Fruit fly (Drosophila melanogaster) whole organism, embryonic: Measurements from ENCODE around the gene CG8135.

Experiments used
- CG1024 ChIP-seq: fragments of 200-800 bp; sonication (Bioruptor generic); IDR thresholded peaks from 2 replicates; pipeline ENCODE4 v1.3.6; 2022; ENCODE audit warnings: missing biosample characterization, missing genetic modification characterization
- CG10267 ChIP-seq: fragments of 200-800 bp; sonication (Bioruptor generic); optimal IDR thresholded peaks from 2 replicates; lab custom pipeline; 2018; ENCODE audit warnings: missing biosample characterization, mild to moderate bottlenecking, missing genetic modification characterization, moderate library complexity
- CG10274 ChIP-seq: fragments of 200-800 bp; sonication (Bioruptor generic); optimal IDR thresholded peaks from 3 replicates; lab custom pipeline; 2017; ENCODE audit warnings: missing biosample characterization, mild to moderate bottlenecking, missing genetic modification characterization
- CG10543 ChIP-seq: fragments of 200-800 bp; sonication (Bioruptor generic); optimal IDR thresholded peaks from 3 replicates; lab custom pipeline; 2017; ENCODE audit warnings: missing biosample characterization, mild to moderate bottlenecking, missing genetic modification characterization, moderate library complexity
- CG12104 ChIP-seq: fragments of 200-800 bp; sonication (Bioruptor generic); optimal IDR thresholded peaks from 3 replicates; lab custom pipeline; 2016; ENCODE audit warnings: missing biosample characterization, missing genetic modification characterization
- CG12769 ChIP-seq: fragments of 200-800 bp; sonication (Bioruptor generic); optimal IDR thresholded peaks from 2 replicates; lab custom pipeline; 2019; ENCODE audit warnings: missing biosample characterization, mild to moderate bottlenecking, missing genetic modification characterization, moderate library complexity
- CG13123 ChIP-seq: fragments of 200-800 bp; sonication (Bioruptor generic); optimal IDR thresholded peaks from 2 replicates; lab custom pipeline; 2016; ENCODE audit warnings: missing biosample characterization, missing genetic modification characterization
- CG13894 ChIP-seq: fragments of 200-800 bp; sonication (Bioruptor generic); optimal IDR thresholded peaks from 3 replicates; lab custom pipeline; 2018; ENCODE audit warnings: missing biosample characterization, mild to moderate bottlenecking, missing genetic modification characterization, moderate library complexity
- CG15601 ChIP-seq: fragments of 200-800 bp; sonication (Bioruptor generic); optimal IDR thresholded peaks from 3 replicates; lab custom pipeline; 2019; ENCODE audit warnings: missing biosample characterization, mild to moderate bottlenecking, missing genetic modification characterization, moderate library complexity
- CG15696 ChIP-seq: fragments of 200-800 bp; sonication (Bioruptor generic); optimal IDR thresholded peaks from 2 replicates; lab custom pipeline; 2019; ENCODE audit warnings: missing biosample characterization, mild to moderate bottlenecking, missing genetic modification characterization, moderate library complexity
- CG1647 ChIP-seq: fragments of 200-800 bp; sonication (Bioruptor generic); optimal IDR thresholded peaks from 3 replicates; lab custom pipeline; 2016; ENCODE audit warnings: missing biosample characterization, missing genetic modification characterization
- CG17328 ChIP-seq: fragments of 200-800 bp; sonication (Bioruptor generic); IDR thresholded peaks from 2 replicates; pipeline ENCODE4 v1.3.6; 2022; ENCODE audit warnings: missing biosample characterization, missing genetic modification characterization
- CG17829 ChIP-seq: fragments of 200-800 bp; optimal IDR thresholded peaks from 2 replicates; lab custom pipeline; 2019; ENCODE audit warnings: missing biosample characterization, mild to moderate bottlenecking, missing genetic modification characterization, moderate library complexity
- CG2120 ChIP-seq: fragments of 200-800 bp; sonication (Bioruptor generic); optimal IDR thresholded peaks from 3 replicates; lab custom pipeline; 2016; ENCODE audit warnings: missing biosample characterization, missing genetic modification characterization
- CG2202 ChIP-seq: fragments of 200-800 bp; sonication (Bioruptor generic); optimal IDR thresholded peaks from 2 replicates; lab custom pipeline; 2018; ENCODE audit warnings: missing biosample characterization, mild to moderate bottlenecking, missing genetic modification characterization
- CG4404 ChIP-seq: fragments of 200-800 bp; sonication (Bioruptor generic); IDR thresholded peaks from 2 replicates; pipeline ENCODE4 v1.3.6; 2022; ENCODE audit warnings: missing biosample characterization, missing genetic modification characterization
- CG4820 ChIP-seq: fragments of 200-800 bp; sonication (Bioruptor generic); optimal IDR thresholded peaks from 3 replicates; lab custom pipeline; 2016; ENCODE audit warnings: missing biosample characterization, missing genetic modification characterization
- CG6254 ChIP-seq: fragments of 200-800 bp; sonication (Bioruptor generic); optimal IDR thresholded peaks from 3 replicates; lab custom pipeline; 2017; ENCODE audit warnings: mild to moderate bottlenecking, missing biosample characterization, missing genetic modification reagents, missing genetic modification characterization
- CG6765 ChIP-seq: fragments of 200-800 bp; sonication (Bioruptor generic); optimal IDR thresholded peaks from 3 replicates; lab custom pipeline; 2017; ENCODE audit warnings: missing biosample characterization, mild to moderate bottlenecking, missing genetic modification characterization
- CG6854 ChIP-seq: fragments of 200-800 bp; sonication (Bioruptor generic); optimal IDR thresholded peaks from 3 replicates; lab custom pipeline; 2017; ENCODE audit warnings: missing biosample characterization, mild to moderate bottlenecking, missing genetic modification characterization
- CG7745 ChIP-seq: fragments of 200-800 bp; sonication (Bioruptor generic); optimal IDR thresholded peaks from 2 replicates; lab custom pipeline; 2018; ENCODE audit warnings: missing biosample characterization, mild to moderate bottlenecking, missing genetic modification characterization, moderate library complexity
- CG7987 ChIP-seq: fragments of 200-800 bp; sonication (Bioruptor generic); optimal IDR thresholded peaks from 2 replicates; lab custom pipeline; 2018; ENCODE audit warnings: missing biosample characterization, mild to moderate bottlenecking, missing genetic modification characterization, moderate library complexity
- CG8359 ChIP-seq: fragments of 200-800 bp; sonication (Bioruptor generic); optimal IDR thresholded peaks from 2 replicates; lab custom pipeline; 2017; ENCODE audit warnings: missing biosample characterization, mild to moderate bottlenecking, missing genetic modification characterization, borderline replicate concordance
- Deaf1 ChIP-seq: fragments of 200-800 bp; optimal IDR thresholded peaks from 3 replicates; lab custom pipeline; 2019; ENCODE audit warnings: missing biosample characterization, mild to moderate bottlenecking, missing genetic modification characterization, moderate library complexity
- Dip3 ChIP-seq: fragments of 200-800 bp; sonication (Bioruptor generic); optimal IDR thresholded peaks from 3 replicates; lab custom pipeline; 2016; ENCODE audit warnings: missing biosample characterization, missing genetic modification characterization
- Hand ChIP-seq: fragments of 200-800 bp; sonication (Bioruptor generic); optimal IDR thresholded peaks from 2 replicates; lab custom pipeline; 2017; ENCODE audit warnings: mild to moderate bottlenecking, missing biosample characterization, missing genetic modification reagents, missing genetic modification characterization
- Jarid2 ChIP-seq: fragments of 200-800 bp; sonication (Bioruptor generic); optimal IDR thresholded peaks from 3 replicates; lab custom pipeline; 2017; ENCODE audit warnings: mild to moderate bottlenecking, missing biosample characterization, missing genetic modification reagents, missing genetic modification characterization
- Myb ChIP-seq: fragments of 200-800 bp; sonication (Bioruptor generic); optimal IDR thresholded peaks from 2 replicates; lab custom pipeline; 2016; ENCODE audit warnings: missing biosample characterization, missing genetic modification characterization
- Neu2 ChIP-seq: fragments of 200-800 bp; sonication (Bioruptor generic); optimal IDR thresholded peaks from 3 replicates; lab custom pipeline; 2016; ENCODE audit warnings: missing biosample characterization, missing genetic modification characterization, borderline replicate concordance
- Nf-YB ChIP-seq: fragments of 200-800 bp; sonication (Bioruptor generic); optimal IDR thresholded peaks from 3 replicates; lab custom pipeline; 2019; ENCODE audit warnings: missing biosample characterization, mild to moderate bottlenecking, missing genetic modification characterization, moderate library complexity
- PHDP ChIP-seq: fragments of 200-800 bp; sonication (Bioruptor generic); optimal IDR thresholded peaks from 3 replicates; lab custom pipeline; 2018; ENCODE audit warnings: missing biosample characterization, mild to moderate bottlenecking, missing genetic modification characterization, moderate library complexity
- Poxn ChIP-seq: fragments of 200-800 bp; sonication (Bioruptor generic); IDR thresholded peaks from 2 replicates; pipeline ENCODE4 v1.3.6; 2022; ENCODE audit warnings: missing biosample characterization, missing genetic modification characterization
- Six4 ChIP-seq: fragments of 200-800 bp; sonication (Bioruptor generic); optimal IDR thresholded peaks from 2 replicates; lab custom pipeline; 2016; ENCODE audit warnings: missing biosample characterization, missing genetic modification characterization
- TFAM ChIP-seq: fragments of 200-800 bp; sonication (Bioruptor generic); optimal IDR thresholded peaks from 2 replicates; lab custom pipeline; 2017; ENCODE audit warnings: missing biosample characterization, missing genetic modification characterization, inconsistent platforms
- YL-1 ChIP-seq: fragments of 200-800 bp; sonication (Bioruptor generic); optimal IDR thresholded peaks from 3 replicates; lab custom pipeline; 2017; ENCODE audit warnings: missing biosample characterization, mild to moderate bottlenecking, missing genetic modification characterization
- ab ChIP-seq: fragments of 200-800 bp; sonication (Bioruptor generic); optimal IDR thresholded peaks from 2 replicates; lab custom pipeline; 2016; ENCODE audit warnings: missing biosample characterization, missing genetic modification characterization
- ara ChIP-seq: fragments of 200-800 bp; sonication (Bioruptor generic); IDR thresholded peaks from 2 replicates; pipeline ENCODE4 v1.3.6; 2022; ENCODE audit warnings: missing biosample characterization, missing genetic modification characterization
- ato ChIP-seq: fragments of 200-800 bp; sonication (Bioruptor generic); IDR thresholded peaks from 2 replicates; pipeline ENCODE4 v1.3.6; 2022; ENCODE audit warnings: missing biosample characterization, missing genetic modification characterization; ENCODE audit not compliant: partially characterized antibody
- cas ChIP-seq: fragments of 200-800 bp; sonication (Bioruptor generic); IDR thresholded peaks from 2 replicates; pipeline ENCODE4 v1.3.6; 2022; ENCODE audit warnings: missing biosample characterization, missing genetic modification characterization
- chm ChIP-seq: fragments of 200-800 bp; sonication (Bioruptor generic); IDR thresholded peaks from 2 replicates; pipeline ENCODE4 v1.3.6; 2022; ENCODE audit warnings: missing biosample characterization, missing genetic modification characterization
- da ChIP-seq: fragments of 200-800 bp; sonication (Bioruptor generic); optimal IDR thresholded peaks from 2 replicates; lab custom pipeline; 2016; ENCODE audit warnings: missing biosample characterization, missing genetic modification characterization
- lab ChIP-seq: fragments of 200-800 bp; sonication (Bioruptor generic); optimal IDR thresholded peaks from 3 replicates; lab custom pipeline; 2017; ENCODE audit warnings: missing biosample characterization, missing genetic modification characterization, mild to moderate bottlenecking, moderate library complexity, missing genetic modification reagents
- lilli ChIP-seq: fragments of 200-800 bp; sonication (Bioruptor generic); optimal IDR thresholded peaks from 3 replicates; lab custom pipeline; 2016; ENCODE audit warnings: missing biosample characterization, missing genetic modification characterization
- luna ChIP-seq: fragments of 200-800 bp; sonication (Bioruptor generic); optimal IDR thresholded peaks from 2 replicates; lab custom pipeline; 2016; ENCODE audit warnings: missing biosample characterization, missing genetic modification characterization
- pita ChIP-seq: fragments of 200-800 bp; sonication (Bioruptor generic); optimal IDR thresholded peaks from 2 replicates; lab custom pipeline; 2017; ENCODE audit warnings: missing biosample characterization, mild to moderate bottlenecking, missing genetic modification characterization
- stc ChIP-seq: fragments of 200-800 bp; sonication (Bioruptor generic); IDR thresholded peaks from 2 replicates; pipeline ENCODE4 v1.3.6; 2022; ENCODE audit warnings: missing biosample characterization, missing genetic modification characterization
- tna ChIP-seq: fragments of 200-800 bp; sonication (Bioruptor generic); IDR thresholded peaks from 2 replicates; pipeline ENCODE4 v1.3.6; 2022; ENCODE audit warnings: missing biosample characterization, missing genetic modification characterization; ENCODE audit not compliant: partially characterized antibody
- trem ChIP-seq: fragments of 200-800 bp; optimal IDR thresholded peaks from 3 replicates; lab custom pipeline; 2019; ENCODE audit warnings: missing biosample characterization, mild to moderate bottlenecking, missing genetic modification characterization, moderate library complexity
- unc-4 ChIP-seq: fragments of 200-800 bp; sonication (Bioruptor generic); IDR thresholded peaks from 2 replicates; pipeline ENCODE4 v1.3.6; 2022; ENCODE audit warnings: missing biosample characterization, missing genetic modification characterization; ENCODE audit not compliant: partially characterized antibody
- wdn ChIP-seq: fragments of 200-800 bp; sonication (Bioruptor generic); IDR thresholded peaks from 2 replicates; pipeline ENCODE4 v1.3.6; 2022; ENCODE audit warnings: missing biosample characterization, missing genetic modification characterization

CG8135 gene

DNA sequence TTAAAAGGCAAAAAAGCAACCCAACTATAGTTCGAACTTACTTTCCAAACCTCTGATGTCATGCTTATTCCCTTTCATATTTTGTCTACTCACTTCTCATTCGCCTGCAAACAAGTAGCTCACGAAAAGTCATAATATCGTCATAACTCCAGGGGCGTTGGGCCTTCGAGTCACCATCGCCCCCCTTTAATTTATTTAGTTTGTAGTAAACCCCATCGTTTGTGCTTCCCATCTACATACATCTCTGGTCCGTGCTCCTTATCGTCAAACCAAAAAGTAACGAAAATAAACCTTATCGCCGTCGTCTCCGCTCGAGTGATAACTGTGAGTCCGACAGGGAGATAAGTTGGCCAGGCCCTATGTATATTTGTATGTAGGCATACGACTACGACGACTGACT lies 24.8 kb downstream of the CG8135 start (continued):
- TF ChIP-seq Poxn (GFP tag; lab: Robert Waterston, UW) (no peak), PHDP (tag; lab: Kevin White, UChicago) (peak; percentile 73), Neu2 (no peak), ato (GFP tag; lab: Robert Waterston, UW) (no peak), pita (GFP tag; lab: Kevin White, UChicago) (no peak), Nf-YB (GFP tag; lab: Kevin White, UChicago) (peak; percentile 41), CG17328 (peak; percentile 69), tna (GFP tag; lab: Robert Waterston, UW) (no peak), unc-4 (no peak), luna (no peak), CG4404 (no peak), Myb (GFP tag; lab: Kevin White, UChicago) (peak; percentile 51), Deaf1 (peak; percentile 73), chm (GFP tag; lab: Robert Waterston, UW) (peak; percentile 75), cas (GFP tag; lab: Robert Waterston, UW) (peak; percentile 47; the same call in 1 of the 2 replicates), CG6765 (GFP tag; lab: Kevin White, UChicago) (no peak), lilli (GFP tag; lab: Kevin White, UChicago) (peak; percentile 86), da (no peak), ab (GFP tag; lab: Kevin White, UChicago) (no peak), ara (GFP tag; lab: Robert Waterston, UW) (peak; percentile 43), wdn (no peak), lab (GFP tag; lab: Kevin White, UChicago) (peak; percentile 92), YL-1 (GFP tag; lab: Kevin White, UChicago) (no peak), Hand (GFP tag; lab: Kevin White, UChicago) (peak; percentile 76), Jarid2 (GFP tag; lab: Kevin White, UChicago) (no peak), Dip3 (GFP tag; lab: Kevin White, UChicago) (peak; percentile 66), CG4820 (GFP tag; lab: Kevin White, UChicago) (peak; percentile 16), CG6254 (GFP tag; lab: Kevin White, UChicago) (peak; percentile 23), CG15696 (tag; lab: Kevin White, UChicago) (peak; percentile 58), CG12769 (peak; percentile 89), CG13123 (GFP tag; lab: Kevin White, UChicago) (no peak), CG8359 (GFP tag; lab: Kevin White, UChicago) (no peak), CG1647 (GFP tag; lab: Kevin White, UChicago) (no peak), trem (tag; lab: Kevin White, UChicago) (no peak), CG12104 (GFP tag; lab: Kevin White, UChicago) (no peak), CG10267 (tag; lab: Kevin White, UChicago) (peak; percentile 38), TFAM (GFP tag; lab: Kevin White, UChicago) (no peak), CG17829 (tag; lab: Kevin White, UChicago) (peak; percentile 53), CG13894 (tag; lab: Kevin White, UChicago) (peak; percentile 92), Six4 (GFP tag; lab: Kevin White, UChicago) (peak; percentile 34), CG15601 (tag; lab: Kevin White, UChicago) (peak; percentile 66), CG7745 (tag; lab: Kevin White, UChicago) (no peak), CG2120 (GFP tag; lab: Kevin White, UChicago) (peak; percentile 93), CG10274 (GFP tag; lab: Kevin White, UChicago) (peak; percentile 50), stc (GFP tag; lab: Robert Waterston, UW) (no peak), CG6854 (peak; percentile 68), CG1024 (GFP tag; lab: Robert Waterston, UW) (peak; percentile 2; the same call in 1 of the 2 replicates), CG7987 (GFP tag; lab: Kevin White, UChicago) (peak; percentile 49), CG10543 (GFP tag; lab: Kevin White, UChicago) (peak; percentile 86), CG2202 (tag; lab: Kevin White, UChicago) (peak; percentile 20)
